Worm (Caenorhabditis elegans) whole organism, mixed stage, embryonic: Measurements from ENCODE around the gene C18D4.6.

ENCODE experiments used
- bed-3 ChIP-seq: fragments of 200-800 bp; sonication (Bioruptor generic); optimal IDR thresholded peaks from 3 replicates; lab custom pipeline; 2018; ENCODE audit warnings: mild to moderate bottlenecking, missing genetic modification characterization, moderate library complexity, missing compliant biosample characterization
- ces-1 ChIP-seq: fragments of 150-350 bp; optimal IDR thresholded peaks from 2 replicates; lab custom pipeline; 2014; ENCODE audit warnings: missing biosample characterization, missing genetic modification reagents, missing genetic modification characterization
- elt-3 ChIP-seq: fragments of 150-350 bp; optimal IDR thresholded peaks from 2 replicates; lab custom pipeline; 2014; ENCODE audit warnings: missing biosample characterization, missing genetic modification characterization
- lin-13 ChIP-seq: fragments of 150-350 bp; optimal IDR thresholded peaks from 2 replicates; lab custom pipeline; 2014; ENCODE audit warnings: missing biosample characterization, missing genetic modification characterization
- lin-32 ChIP-seq: fragments of 200-800 bp; sonication (Bioruptor generic); optimal IDR thresholded peaks from 2 replicates; lab custom pipeline; 2018; ENCODE audit warnings: mild to moderate bottlenecking, missing genetic modification characterization, missing compliant biosample characterization
- lsy-2 ChIP-seq: fragments of 150-350 bp; optimal IDR thresholded peaks from 2 replicates; lab custom pipeline; 2014; ENCODE audit warnings: missing biosample characterization, missing genetic modification characterization
- mep-1 ChIP-seq: fragments of 150-350 bp; optimal IDR thresholded peaks from 2 replicates; lab custom pipeline; 2017; ENCODE audit warnings: missing biosample characterization, missing genetic modification reagents, missing genetic modification characterization, inconsistent platforms
- nhr-12 ChIP-seq: fragments of 150-350 bp; optimal IDR thresholded peaks from 2 replicates; lab custom pipeline; 2014; ENCODE audit warnings: missing biosample characterization, missing genetic modification characterization
- nhr-28 ChIP-seq: fragments of 150-350 bp; optimal IDR thresholded peaks from 2 replicates; lab custom pipeline; 2014; ENCODE audit warnings: missing biosample characterization, missing genetic modification characterization
- pha-4 ChIP-seq: fragments of 150-350 bp; optimal IDR thresholded peaks from 2 replicates; lab custom pipeline; 2018; ENCODE audit warnings: missing biosample characterization, missing genetic modification reagents, missing genetic modification characterization
- unc-39 ChIP-seq: fragments of 150-350 bp; optimal IDR thresholded peaks from 2 replicates; lab custom pipeline; 2014; ENCODE audit warnings: missing biosample characterization, missing genetic modification characterization
- ztf-11 ChIP-seq: fragments of 150-350 bp; optimal IDR thresholded peaks from 2 replicates; lab custom pipeline; 2014; ENCODE audit warnings: missing biosample characterization, missing genetic modification characterization

DNA sequence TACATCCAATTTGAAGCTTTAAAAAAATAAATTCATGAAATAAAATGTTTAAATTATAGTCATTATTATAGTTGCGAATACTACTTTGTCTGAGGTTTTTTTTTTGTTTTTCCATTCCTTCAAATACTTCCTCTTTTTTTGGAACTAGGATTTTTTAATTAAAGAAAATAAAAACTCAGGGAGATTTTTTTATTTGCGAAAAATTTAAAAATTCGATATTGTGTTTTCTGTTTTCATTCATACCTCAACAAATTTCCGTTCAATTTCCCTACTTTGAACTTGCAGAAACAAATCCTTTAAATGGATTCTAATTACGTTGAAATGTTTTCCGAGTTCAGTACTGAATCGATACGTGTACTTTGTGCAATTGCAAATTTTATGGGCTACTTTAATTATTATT lies 29.7 kb downstream of the C18D4.6 start, which contains the start of gene srw-32:
- TF ChIP-seq nhr-28, result no peak
- TF ChIP-seq mep-1 (tag; lab: Kevin White, UChicago), result no peak
- TF ChIP-seq lin-13 (tag; lab: Kevin White, UChicago), result no peak
- TF ChIP-seq ces-1 (GFP tag; lab: Kevin White, UChicago), result no peak
- no peak for TF ChIP-seq lsy-2 (tag; lab: Kevin White, UChicago)
- TF ChIP-seq lin-32 (GFP tag; lab: Kevin White, UChicago), result no peak
- no peak for TF ChIP-seq ztf-11 (tag; lab: Kevin White, UChicago)
- TF ChIP-seq unc-39 (tag; lab: Kevin White, UChicago), result no peak
- TF ChIP-seq bed-3 (GFP tag; lab: Kevin White, UChicago), result no peak
- no peak for TF ChIP-seq nhr-12 (tag; lab: Kevin White, UChicago)
- TF ChIP-seq elt-3 (tag; lab: Kevin White, UChicago), result no peak
- no peak for TF ChIP-seq pha-4 (tag; lab: Kevin White, UChicago)
